Worm (Caenorhabditis elegans) whole organism, midembryonic: ENCODE data around the gene rpn-1.

Source experiments
- T22C8.4 ChIP-seq: fragments of 200-800 bp; sonication (Bioruptor generic); IDR thresholded peaks from 2 replicates; pipeline ENCODE4 v1.3.6; 2022; ENCODE audit warnings: missing genetic modification characterization, missing compliant biosample characterization
- flt-1 ChIP-seq: fragments of 200-800 bp; sonication (Bioruptor generic); IDR thresholded peaks from 2 replicates; pipeline ENCODE4 v1.3.6; 2022; ENCODE audit warnings: missing genetic modification characterization, missing compliant biosample characterization
- ref-1 ChIP-seq: fragments of 200-800 bp; sonication (Bioruptor generic); conservative IDR thresholded peaks from 2 replicates; pipeline ENCODE4 v1.3.6; 2022; ENCODE audit warnings: missing genetic modification reagents, missing genetic modification characterization, missing compliant biosample characterization
- tab-1 ChIP-seq: fragments of 200-800 bp; sonication (Bioruptor generic); IDR thresholded peaks from 2 replicates; pipeline ENCODE4 v1.3.6; 2022; ENCODE audit warnings: missing genetic modification characterization, missing compliant biosample characterization
- ztf-23 ChIP-seq: fragments of 200-800 bp; sonication (Bioruptor generic); IDR thresholded peaks from 2 replicates; pipeline ENCODE4 v1.3.6; 2022; ENCODE audit warnings: missing genetic modification reagents, missing genetic modification characterization, missing compliant biosample characterization
- ztf-29 ChIP-seq: fragments of 200-800 bp; sonication (Bioruptor generic); IDR thresholded peaks from 2 replicates; pipeline ENCODE4 v1.3.6; 2022; ENCODE audit warnings: missing genetic modification reagents, missing genetic modification characterization, missing compliant biosample characterization

ce11 chrIV:6941101-6941500, 31.4 kb upstream of the rpn-1 start:
- no peak for TF ChIP-seq ref-1 (GFP tag; lab: Robert Waterston, UW)
- TF ChIP-seq ztf-29 (GFP tag; lab: Robert Waterston, UW) = no peak
- no peak for TF ChIP-seq tab-1 (GFP tag; lab: Robert Waterston, UW)
- no peak for TF ChIP-seq ztf-23 (GFP tag; lab: Robert Waterston, UW)
- TF ChIP-seq T22C8.4 (GFP tag; lab: Robert Waterston, UW) = no peak
- TF ChIP-seq flt-1 (GFP tag; lab: Robert Waterston, UW) = no peak
